Worm (Caenorhabditis elegans) whole organism, young adult: ENCODE data around the gene ZK121.2.

Experiments
- B0336.3 ChIP-seq: fragments of 200-800 bp; sonication (Bioruptor generic); IDR thresholded peaks from 2 replicates; pipeline ENCODE4 v1.3.6; 2022; ENCODE audit warnings: missing genetic modification characterization, missing compliant biosample characterization
- D2030.7 ChIP-seq: fragments of 200-800 bp; sonication (Bioruptor generic); IDR thresholded peaks from 2 replicates; pipeline ENCODE4 v1.3.6; 2022; ENCODE audit warnings: missing genetic modification reagents, missing genetic modification characterization, missing compliant biosample characterization
- F10E7.11 ChIP-seq: sonication (generic microtip); optimal IDR thresholded peaks from 2 replicates; lab custom pipeline; 2017; ENCODE audit warnings: mild to moderate bottlenecking, missing genetic modification characterization, moderate library complexity, missing compliant biosample characterization
- F57C9.4 ChIP-seq: sonication (generic microtip); optimal IDR thresholded peaks from 2 replicates; lab custom pipeline; 2017; ENCODE audit warnings: mild to moderate bottlenecking, missing genetic modification characterization, missing compliant biosample characterization
- K11D2.4 ChIP-seq: fragments of 200-800 bp; sonication (Bioruptor generic); IDR thresholded peaks from 2 replicates; pipeline ENCODE4 v1.3.6; 2022; ENCODE audit warnings: missing genetic modification reagents, missing genetic modification characterization, missing compliant biosample characterization
- Y53F4B.3 ChIP-seq: fragments of 200-800 bp; sonication (Bioruptor generic); IDR thresholded peaks from 2 replicates; pipeline ENCODE4 v1.3.6; 2022; ENCODE audit warnings: missing genetic modification reagents, missing genetic modification characterization, missing compliant biosample characterization
- aptf-3 ChIP-seq: fragments of 200-800 bp; sonication (Bioruptor generic); IDR thresholded peaks from 2 replicates; pipeline ENCODE4 v1.3.6; 2022; ENCODE audit warnings: missing genetic modification characterization, missing compliant biosample characterization
- atf-7 ChIP-seq: sonication (generic microtip); optimal IDR thresholded peaks from 2 replicates; lab custom pipeline; 2017; ENCODE audit warnings: mild to moderate bottlenecking, missing genetic modification characterization, missing compliant biosample characterization
- attf-3 ChIP-seq: fragments of 200-800 bp; sonication (Bioruptor generic); conservative IDR thresholded peaks from 2 replicates; pipeline ENCODE4 v1.3.6; 2022; ENCODE audit warnings: missing genetic modification reagents, missing genetic modification characterization, missing compliant biosample characterization
- bed-1 ChIP-seq: fragments of 200-800 bp; sonication (Bioruptor generic); IDR thresholded peaks from 2 replicates; pipeline ENCODE4 v1.3.6; 2022; ENCODE audit warnings: missing genetic modification reagents, missing genetic modification characterization, missing compliant biosample characterization
- cebp-1 ChIP-seq, 2 experiments: fragments of 200-800 bp in 1 of 2; sonication (Bioruptor generic) in 1 of 2; sonication (generic microtip) in 1 of 2; IDR thresholded peaks in 1 of 2; optimal IDR thresholded peaks in 1 of 2; 2 replicates each; pipeline versions ENCODE4 v1.3.6 to Lab custom; 2017 to 2022; ENCODE audit warnings: missing compliant biosample characterization in 2 of 2, missing genetic modification characterization in 2 of 2, mild to moderate bottlenecking in 1 of 2, missing genetic modification reagents in 1 of 2, moderate library complexity in 1 of 2
- ceh-27 ChIP-seq: fragments of 200-800 bp; sonication (Bioruptor generic); optimal IDR thresholded peaks from 2 replicates; lab custom pipeline; 2018; ENCODE audit warnings: mild to moderate bottlenecking, missing genetic modification characterization, moderate library complexity, missing compliant biosample characterization
- ceh-79 ChIP-seq: sonication (generic microtip); optimal IDR thresholded peaks from 2 replicates; lab custom pipeline; 2017; ENCODE audit warnings: mild to moderate bottlenecking, missing genetic modification characterization, missing compliant biosample characterization
- dox-1 ChIP-seq: fragments of 200-800 bp; sonication (Bioruptor generic); IDR thresholded peaks from 2 replicates; pipeline ENCODE4 v1.3.6; 2022; ENCODE audit warnings: missing genetic modification reagents, missing genetic modification characterization, missing compliant biosample characterization
- dpff-1 ChIP-seq: sonication (generic microtip); optimal IDR thresholded peaks from 2 replicates; lab custom pipeline; 2017; ENCODE audit warnings: mild to moderate bottlenecking, missing genetic modification characterization, missing compliant biosample characterization
- egrh-3 ChIP-seq: fragments of 200-800 bp; sonication (Bioruptor generic); IDR thresholded peaks from 2 replicates; pipeline ENCODE4 v1.3.6; 2022; ENCODE audit warnings: missing genetic modification reagents, missing genetic modification characterization, missing compliant biosample characterization
- gei-17 ChIP-seq: fragments of 200-800 bp; sonication (Bioruptor generic); optimal IDR thresholded peaks from 2 replicates; lab custom pipeline; 2018; ENCODE audit warnings: mild to moderate bottlenecking, missing genetic modification characterization, missing compliant biosample characterization
- hlh-26 ChIP-seq: fragments of 200-800 bp; sonication (Bioruptor generic); conservative IDR thresholded peaks from 2 replicates; pipeline ENCODE4 v1.3.6; 2022; ENCODE audit warnings: missing genetic modification reagents, missing genetic modification characterization, missing compliant biosample characterization
- let-607 ChIP-seq, 2 experiments: fragments of 200-800 bp in 1 of 2; sonication (Bioruptor generic) in 1 of 2; sonication (generic microtip) in 1 of 2; optimal IDR thresholded peaks; 2 replicates each; lab custom pipeline; 2016 to 2018; ENCODE audit warnings: mild to moderate bottlenecking in 2 of 2, missing compliant biosample characterization in 2 of 2, missing genetic modification characterization in 2 of 2, moderate library complexity in 2 of 2, missing genotype in 1 of 2
- lin-35 ChIP-seq, 3 experiments: fragments of 150-350 bp in 2 of 3; sonication (generic microtip) in 1 of 3; optimal IDR thresholded peaks; 2 replicates each; lab custom pipeline; 2014 to 2018; ENCODE audit warnings: missing biosample characterization in 3 of 3, missing genetic modification characterization in 3 of 3, missing genetic modification reagents in 3 of 3
- lin-40 ChIP-seq: sonication (generic microtip); optimal IDR thresholded peaks from 2 replicates; lab custom pipeline; 2016; ENCODE audit warnings: missing genetic modification characterization, mild to moderate bottlenecking, missing compliant biosample characterization, missing genotype, missing genetic modification reagents
- lin-54 ChIP-seq: fragments of 200-800 bp; sonication (Bioruptor generic); optimal IDR thresholded peaks from 2 replicates; lab custom pipeline; 2018; ENCODE audit warnings: mild to moderate bottlenecking, missing genetic modification characterization, missing compliant biosample characterization
- lsy-27 ChIP-seq: sonication (generic microtip); optimal IDR thresholded peaks from 2 replicates; lab custom pipeline; 2017; ENCODE audit warnings: missing genetic modification characterization, mild to moderate bottlenecking, missing compliant biosample characterization, antibody characterized with exemption, missing genotype, borderline replicate concordance; ENCODE audit not compliant: insufficient read depth
- madf-3 ChIP-seq: fragments of 200-800 bp; sonication (Bioruptor generic); IDR thresholded peaks from 2 replicates; pipeline ENCODE4 v1.3.6; 2022; ENCODE audit warnings: missing genetic modification reagents, missing genetic modification characterization, missing compliant biosample characterization
- mcd-1 ChIP-seq: fragments of 200-800 bp; sonication (Bioruptor generic); IDR thresholded peaks from 2 replicates; pipeline ENCODE4 v1.3.6; 2022; ENCODE audit warnings: missing genetic modification reagents, missing genetic modification characterization, missing compliant biosample characterization
- nhr-80 ChIP-seq: sonication (generic microtip); optimal IDR thresholded peaks from 2 replicates; lab custom pipeline; 2016; ENCODE audit warnings: missing genetic modification characterization, missing compliant biosample characterization
- pbrm-1 ChIP-seq: fragments of 200-800 bp; sonication (Bioruptor generic); IDR thresholded peaks from 2 replicates; pipeline ENCODE4 v1.3.6; 2022; ENCODE audit warnings: missing genetic modification reagents, missing genetic modification characterization, missing compliant biosample characterization
- pha-4 ChIP-seq: fragments of 150-350 bp; sonication (generic microtip); optimal IDR thresholded peaks from 2 replicates; lab custom pipeline; 2014; ENCODE audit warnings: missing biosample characterization, missing genetic modification reagents, missing genetic modification characterization
- rec-8 ChIP-seq, 2 experiments: sonication (generic microtip); optimal IDR thresholded peaks; 2 replicates each; lab custom pipeline; 2016; ENCODE audit warnings: mild to moderate bottlenecking in 2 of 2, missing genetic modification characterization in 2 of 2, missing genetic modification reagents in 2 of 2, missing genotype in 2 of 2, missing biosample characterization in 1 of 2, missing compliant biosample characterization in 1 of 2, moderate library complexity in 1 of 2
- sdz-38 ChIP-seq: sonication (generic microtip); optimal IDR thresholded peaks from 2 replicates; lab custom pipeline; 2016; ENCODE audit warnings: missing genotype, missing genetic modification characterization, missing compliant biosample characterization
- snpc-4 ChIP-seq, 5 experiments: fragments of 150-350 bp in 1 of 5; sonication (generic microtip) in 4 of 5; optimal IDR thresholded peaks; 2 replicates each; lab custom pipeline; 2014 to 2018; ENCODE audit warnings: missing genetic modification characterization in 5 of 5, missing biosample characterization in 3 of 5, antibody characterized with exemption in 2 of 5, mild to moderate bottlenecking in 2 of 5, missing compliant biosample characterization in 2 of 5, missing genotype in 2 of 5, moderate library complexity in 2 of 5, missing genetic modification reagents in 1 of 5
- somi-1 ChIP-seq: fragments of 200-800 bp; sonication (Bioruptor generic); optimal IDR thresholded peaks from 2 replicates; lab custom pipeline; 2018; ENCODE audit warnings: mild to moderate bottlenecking, missing genetic modification characterization, missing compliant biosample characterization
- tbp1 ChIP-seq: fragments of 200-800 bp; sonication (Bioruptor generic); optimal IDR thresholded peaks from 2 replicates; lab custom pipeline; 2018; ENCODE audit warnings: mild to moderate bottlenecking, missing genetic modification characterization, missing compliant biosample characterization
- tlf-1 ChIP-seq: fragments of 200-800 bp; sonication (Bioruptor generic); optimal IDR thresholded peaks from 2 replicates; lab custom pipeline; 2018; ENCODE audit warnings: mild to moderate bottlenecking, missing genetic modification characterization, missing compliant biosample characterization
- unc-130 ChIP-seq: sonication (generic microtip); optimal IDR thresholded peaks from 2 replicates; lab custom pipeline; 2016; ENCODE audit warnings: missing genetic modification reagents, missing genetic modification characterization, missing compliant biosample characterization
- ztf-25 ChIP-seq: fragments of 200-800 bp; sonication (Bioruptor generic); IDR thresholded peaks from 2 replicates; pipeline ENCODE4 v1.3.6; 2022; ENCODE audit warnings: missing genetic modification reagents, missing genetic modification characterization, missing compliant biosample characterization
- ztf-28 ChIP-seq: fragments of 200-800 bp; sonication (Bioruptor generic); IDR thresholded peaks from 2 replicates; pipeline ENCODE4 v1.3.6; 2022; ENCODE audit warnings: missing genetic modification reagents, missing genetic modification characterization, missing compliant biosample characterization
- ztf-3 ChIP-seq: fragments of 200-800 bp; sonication (Bioruptor generic); optimal IDR thresholded peaks from 2 replicates; lab custom pipeline; 2018; ENCODE audit warnings: mild to moderate bottlenecking, missing genetic modification characterization, missing compliant biosample characterization

Gene ZK121.2

ce11 chrIII:5329372-5329771 is 12.1 kb upstream of the ZK121.2 start:
- TF ChIP-seq D2030.7 (no peak), tlf-1 (no peak), let-607 (tag; optimal IDR thresholded peaks at IDR 0.05; lab: Kevin White, UChicago) (no peak), mcd-1 (GFP tag; lab: Robert Waterston, UW) (no peak), somi-1 (GFP tag; lab: Kevin White, UChicago) (no peak), pha-4 (tag; lab: Kevin White, UChicago) (no peak), ceh-27 (no peak), ztf-28 (GFP tag; lab: Robert Waterston, UW) (no peak), unc-130 (GFP tag; lab: Kevin White, UChicago) (no peak)

ce11 chrIII:5334517-5335049 is 6.9 kb upstream of the ZK121.2 start:
- TF ChIP-seq atf-7 (tag; lab: Kevin White, UChicago) (no peak), cebp-1 (GFP tag; IDR thresholded peaks at IDR 0.05; lab: Robert Waterston, UW) (0 out of 2 replicates have a peak, but pooled peaks have one; percentile 13), cebp-1 (tag; optimal IDR thresholded peaks at IDR 0.05; lab: Kevin White, UChicago) (no peak), nhr-80 (tag; lab: Kevin White, UChicago) (peak; percentile 60), ztf-25 (no peak), snpc-4 (GFP tag; optimal IDR thresholded peaks at IDR 0.05; lab: Kevin White, UChicago) (no peak), snpc-4 (tag; optimal IDR thresholded peaks at IDR 0.05; lab: Kevin White, UChicago) (no peak), dox-1 (GFP tag; lab: Robert Waterston, UW) (0 out of 2 replicates have a peak, but pooled peaks have one; percentile 28)

- no peak for TF ChIP-seq lin-35 (GFP tag; optimal IDR thresholded peaks at IDR 0.05; lab: Kevin White, UChicago)
- no peak for TF ChIP-seq lin-54 (GFP tag; lab: Kevin White, UChicago)
- no peak for TF ChIP-seq rec-8 (tag; optimal IDR thresholded peaks at IDR 0.05; lab: Kevin White, UChicago)
- no peak for TF ChIP-seq egrh-3 (GFP tag; lab: Robert Waterston, UW)
- no peak for TF ChIP-seq bed-1
- no peak for TF ChIP-seq gei-17 (GFP tag; lab: Kevin White, UChicago)
- TF ChIP-seq Y53F4B.3 (GFP tag; lab: Robert Waterston, UW): no peak
- no peak for TF ChIP-seq pbrm-1 (GFP tag; lab: Robert Waterston, UW)
- TF ChIP-seq tlf-1: no peak
- TF ChIP-seq ztf-25: no peak
Observed at ce11 chrIII:5338787-5339186, 2.7 kb upstream of the ZK121.2 start.

- no peak for TF ChIP-seq sdz-38
- TF ChIP-seq, all 124 proteins: peak for 0
Observed at ce11 chrIII:5340530-5340929, 952 bp upstream of the ZK121.2 start.

ce11 chrIII:5343555-5343954 is 2.1 kb downstream of the ZK121.2 start:
- TF ChIP-seq ztf-3 (GFP tag; lab: Kevin White, UChicago) (no peak), B0336.3 (GFP tag; lab: Robert Waterston, UW) (no peak), pbrm-1 (GFP tag; lab: Robert Waterston, UW) (no peak), somi-1 (GFP tag; lab: Kevin White, UChicago) (no peak), aptf-3 (GFP tag; lab: Robert Waterston, UW) (no peak), lsy-27 (no peak), madf-3 (GFP tag; lab: Robert Waterston, UW) (no peak), let-607 (tag; optimal IDR thresholded peaks at IDR 0.05; lab: Kevin White, UChicago) (no peak), attf-3 (no peak), lin-40 (no peak), K11D2.4 (GFP tag; lab: Robert Waterston, UW) (no peak), dpff-1 (no peak), F57C9.4 (tag; lab: Kevin White, UChicago) (no peak), mcd-1 (GFP tag; lab: Robert Waterston, UW) (no peak), tbp1 (no peak), hlh-26 (GFP tag; lab: Robert Waterston, UW) (no peak), F10E7.11 (tag; lab: Kevin White, UChicago) (no peak), ceh-79 (tag; lab: Kevin White, UChicago) (no peak)
